Fruit fly (Drosophila melanogaster) whole organism, embryonic: ENCODE measurements around the gene CG43407.

Source experiments
- Atf3 ChIP-seq: fragments of 200-800 bp; sonication (Bioruptor generic); optimal IDR thresholded peaks from 3 replicates; lab custom pipeline; 2016; ENCODE audit warnings: missing biosample characterization, missing genetic modification characterization
- C15 ChIP-seq: fragments of 200-800 bp; sonication (Bioruptor generic); IDR thresholded peaks from 3 replicates; pipeline ENCODE4 v1.3.6; 2022; ENCODE audit warnings: missing biosample characterization, missing genetic modification characterization
- CG10267 ChIP-seq: fragments of 200-800 bp; sonication (Bioruptor generic); optimal IDR thresholded peaks from 2 replicates; lab custom pipeline; 2018; ENCODE audit warnings: missing biosample characterization, mild to moderate bottlenecking, missing genetic modification characterization, moderate library complexity
- CG11504 ChIP-seq: fragments of 200-800 bp; sonication (Bioruptor generic); optimal IDR thresholded peaks from 3 replicates; lab custom pipeline; 2019; ENCODE audit warnings: missing biosample characterization, mild to moderate bottlenecking, missing genetic modification characterization, moderate library complexity
- CG12236 ChIP-seq: fragments of 200-800 bp; sonication (Bioruptor generic); optimal IDR thresholded peaks from 2 replicates; lab custom pipeline; 2016; ENCODE audit warnings: missing biosample characterization, missing genetic modification characterization
- CG16813 ChIP-seq: fragments of 200-800 bp; sonication (Bioruptor generic); IDR thresholded peaks from 3 replicates; pipeline ENCODE4 v1.3.6; 2022; ENCODE audit warnings: missing biosample characterization, missing genetic modification characterization; ENCODE audit not compliant: partially characterized antibody
- CG17912 ChIP-seq: fragments of 200-800 bp; sonication (Bioruptor generic); optimal IDR thresholded peaks from 2 replicates; lab custom pipeline; 2018; ENCODE audit warnings: missing biosample characterization, mild to moderate bottlenecking, missing genetic modification characterization
- CG18262 ChIP-seq: fragments of 200-800 bp; optimal IDR thresholded peaks from 3 replicates; lab custom pipeline; 2019; ENCODE audit warnings: missing biosample characterization, mild to moderate bottlenecking, missing genetic modification characterization, moderate library complexity
- CG33213 ChIP-seq: fragments of 200-800 bp; sonication (Bioruptor generic); optimal IDR thresholded peaks from 3 replicates; lab custom pipeline; 2016; ENCODE audit warnings: missing biosample characterization, missing genetic modification characterization
- CG3838 ChIP-seq: fragments of 200-800 bp; sonication (Bioruptor generic); optimal IDR thresholded peaks from 3 replicates; lab custom pipeline; 2016; ENCODE audit warnings: missing biosample characterization, missing genetic modification characterization
- CG43689 ChIP-seq: fragments of 200-800 bp; sonication (Bioruptor generic); IDR thresholded peaks from 2 replicates; pipeline ENCODE4 v1.3.6; 2022; ENCODE audit warnings: missing biosample characterization, missing genetic modification characterization
- CG6689 ChIP-seq: fragments of 200-800 bp; sonication (Bioruptor generic); IDR thresholded peaks from 2 replicates; pipeline ENCODE4 v1.3.6; 2022; ENCODE audit warnings: missing biosample characterization, missing genetic modification characterization
- CG7786 ChIP-seq: fragments of 200-800 bp; sonication (Bioruptor generic); optimal IDR thresholded peaks from 2 replicates; lab custom pipeline; 2016; ENCODE audit warnings: missing biosample characterization, missing genetic modification characterization
- CG8359 ChIP-seq: fragments of 200-800 bp; sonication (Bioruptor generic); optimal IDR thresholded peaks from 2 replicates; lab custom pipeline; 2017; ENCODE audit warnings: missing biosample characterization, mild to moderate bottlenecking, missing genetic modification characterization, borderline replicate concordance
- CG8765 ChIP-seq: fragments of 200-800 bp; sonication (Bioruptor generic); IDR thresholded peaks from 2 replicates; pipeline ENCODE4 v1.3.6; 2022; ENCODE audit warnings: missing biosample characterization, missing genetic modification characterization
- CG9797 ChIP-seq: fragments of 200-800 bp; sonication (Bioruptor generic); optimal IDR thresholded peaks from 3 replicates; lab custom pipeline; 2018; ENCODE audit warnings: missing biosample characterization, mild to moderate bottlenecking, missing genetic modification characterization
- D19B ChIP-seq: fragments of 200-800 bp; sonication (Bioruptor generic); optimal IDR thresholded peaks from 2 replicates; lab custom pipeline; 2017; ENCODE audit warnings: missing biosample characterization, mild to moderate bottlenecking, missing genetic modification characterization
- Dek ChIP-seq: fragments of 200-800 bp; sonication (Bioruptor generic); optimal IDR thresholded peaks from 3 replicates; lab custom pipeline; 2019; ENCODE audit warnings: missing biosample characterization, mild to moderate bottlenecking, missing genetic modification characterization, moderate library complexity
- E2f1 ChIP-seq: fragments of 200-800 bp; sonication (Bioruptor generic); IDR thresholded peaks from 2 replicates; pipeline ENCODE4 v1.3.6; 2022; ENCODE audit warnings: missing biosample characterization, missing genetic modification characterization
- E2f2 ChIP-seq: fragments of 200-800 bp; sonication (Bioruptor generic); IDR thresholded peaks from 2 replicates; pipeline ENCODE4 v1.3.6; 2022; ENCODE audit warnings: missing biosample characterization, missing genetic modification characterization
- Fer2 ChIP-seq: fragments of 200-800 bp; sonication (Bioruptor generic); optimal IDR thresholded peaks from 2 replicates; lab custom pipeline; 2018; ENCODE audit warnings: missing biosample characterization, mild to moderate bottlenecking, missing genetic modification characterization, moderate library complexity
- HLH54F ChIP-seq: fragments of 200-800 bp; sonication (Bioruptor generic); optimal IDR thresholded peaks from 3 replicates; lab custom pipeline; 2016; ENCODE audit warnings: missing biosample characterization, missing genetic modification characterization
- Hmr ChIP-seq: fragments of 200-800 bp; sonication (Bioruptor generic); optimal IDR thresholded peaks from 3 replicates; lab custom pipeline; 2017; ENCODE audit warnings: mild to moderate bottlenecking, missing biosample characterization, missing genetic modification reagents, missing genetic modification characterization
- Mad ChIP-seq: fragments of 200-800 bp; sonication (Bioruptor generic); optimal IDR thresholded peaks from 2 replicates; lab custom pipeline; 2016; ENCODE audit warnings: missing biosample characterization, missing genetic modification characterization
- Mrtf ChIP-seq: fragments of 200-800 bp; sonication (Bioruptor generic); IDR thresholded peaks from 3 replicates; pipeline ENCODE4 v1.3.6; 2022; ENCODE audit warnings: missing biosample characterization, missing genetic modification characterization
- NC2β ChIP-seq: fragments of 200-800 bp; sonication (Bioruptor generic); optimal IDR thresholded peaks from 2 replicates; lab custom pipeline; 2016; ENCODE audit warnings: missing biosample characterization, missing genetic modification characterization
- NK7.1 ChIP-seq: fragments of 200-800 bp; sonication (Bioruptor generic); optimal IDR thresholded peaks from 3 replicates; lab custom pipeline; 2016; ENCODE audit warnings: missing biosample characterization, missing genetic modification characterization
- Oaz ChIP-seq: fragments of 200-800 bp; sonication (Bioruptor generic); IDR thresholded peaks from 2 replicates; pipeline ENCODE4 v1.3.6; 2022; ENCODE audit warnings: missing biosample characterization, missing genetic modification characterization
- Sox100B ChIP-seq: fragments of 200-800 bp; sonication (Bioruptor generic); optimal IDR thresholded peaks from 3 replicates; lab custom pipeline; 2018; ENCODE audit warnings: missing biosample characterization, mild to moderate bottlenecking, missing genetic modification characterization
- Vsx1 ChIP-seq: fragments of 200-800 bp; sonication (Bioruptor generic); optimal IDR thresholded peaks from 2 replicates; lab custom pipeline; 2017; ENCODE audit warnings: missing biosample characterization, mild to moderate bottlenecking, missing genetic modification characterization, missing genetic modification reagents
- Xbp1 ChIP-seq: fragments of 200-800 bp; sonication (Bioruptor generic); optimal IDR thresholded peaks from 3 replicates; lab custom pipeline; 2016; ENCODE audit warnings: missing biosample characterization, mild to moderate bottlenecking, missing genetic modification characterization
- Xrp1 ChIP-seq: fragments of 200-800 bp; sonication (Bioruptor generic); IDR thresholded peaks from 2 replicates; pipeline ENCODE4 v1.3.6; 2022; ENCODE audit warnings: missing biosample characterization, missing genetic modification characterization
- amos ChIP-seq: fragments of 200-800 bp; sonication (Bioruptor generic); IDR thresholded peaks from 2 replicates; pipeline ENCODE4 v1.3.6; 2022; ENCODE audit warnings: missing biosample characterization, missing genetic modification characterization; ENCODE audit not compliant: partially characterized antibody
- ara ChIP-seq: fragments of 200-800 bp; sonication (Bioruptor generic); IDR thresholded peaks from 2 replicates; pipeline ENCODE4 v1.3.6; 2022; ENCODE audit warnings: missing biosample characterization, missing genetic modification characterization
- ase ChIP-seq: fragments of 200-800 bp; sonication (Bioruptor generic); IDR thresholded peaks from 3 replicates; pipeline ENCODE4 v1.3.6; 2022; ENCODE audit warnings: missing biosample characterization, missing genetic modification characterization
- bsh ChIP-seq, 2 experiments: fragments of 200-800 bp; sonication (Bioruptor generic); optimal IDR thresholded peaks; 2 replicates each; lab custom pipeline; 2017 to 2018; ENCODE audit warnings: mild to moderate bottlenecking in 2 of 2, missing biosample characterization in 2 of 2, missing genetic modification characterization in 2 of 2, moderate library complexity in 1 of 2
- crp ChIP-seq, 2 experiments: fragments of 200-800 bp; sonication (Bioruptor generic); optimal IDR thresholded peaks; 2 replicates in 1 of 2; 3 replicates in 1 of 2; lab custom pipeline; 2017; ENCODE audit warnings: missing biosample characterization in 2 of 2, missing genetic modification characterization in 2 of 2, mild to moderate bottlenecking in 1 of 2, moderate library complexity in 1 of 2
- dpn ChIP-seq, 2 experiments: fragments of 200-800 bp; sonication (Bioruptor generic); optimal IDR thresholded peaks; 3 replicates each; lab custom pipeline; 2016; ENCODE audit warnings: missing biosample characterization in 2 of 2, missing genetic modification characterization in 2 of 2
- eve ChIP-seq, 2 experiments: fragments of >200 bp; optimal IDR thresholded peaks; 2 replicates each; lab custom pipeline; 2017; ENCODE audit warnings: missing biosample characterization in 2 of 2, missing genetic modification characterization in 2 of 2
- lbe ChIP-seq: fragments of 200-800 bp; sonication (Bioruptor generic); optimal IDR thresholded peaks from 2 replicates; lab custom pipeline; 2016; ENCODE audit warnings: missing biosample characterization, mild to moderate bottlenecking, missing genetic modification characterization
- pb ChIP-seq: fragments of 200-800 bp; sonication (Bioruptor generic); optimal IDR thresholded peaks from 3 replicates; lab custom pipeline; 2016; ENCODE audit warnings: missing biosample characterization, missing genetic modification characterization
- rib ChIP-seq: fragments of 200-800 bp; sonication (Bioruptor generic); IDR thresholded peaks from 2 replicates; pipeline ENCODE4 v1.3.6; 2022; ENCODE audit warnings: missing biosample characterization, missing genetic modification characterization
- salm ChIP-seq: fragments of 200-800 bp; sonication (Bioruptor generic); optimal IDR thresholded peaks from 2 replicates; lab custom pipeline; 2018; ENCODE audit warnings: missing biosample characterization, mild to moderate bottlenecking, missing genetic modification characterization
- sc ChIP-seq, 3 experiments: fragments of >200 bp in 2 of 3; fragments of 200-800 bp in 1 of 3; sonication (Bioruptor generic) in 1 of 3; optimal IDR thresholded peaks; 2 replicates in 2 of 3; 3 replicates in 1 of 3; lab custom pipeline; 2017; ENCODE audit warnings: mild to moderate bottlenecking in 1 of 3, missing biosample characterization in 1 of 3, missing genetic modification characterization in 1 of 3, missing genetic modification reagents in 1 of 3
- sima ChIP-seq: fragments of 200-800 bp; sonication (Bioruptor generic); optimal IDR thresholded peaks from 2 replicates; lab custom pipeline; 2016; ENCODE audit warnings: missing biosample characterization, missing genetic modification characterization
- sug ChIP-seq: fragments of 200-800 bp; optimal IDR thresholded peaks from 2 replicates; lab custom pipeline; 2019; ENCODE audit warnings: missing biosample characterization, mild to moderate bottlenecking, missing genetic modification characterization, moderate library complexity
- toy ChIP-seq: fragments of 200-800 bp; sonication (Bioruptor generic); IDR thresholded peaks from 2 replicates; pipeline ENCODE4 v1.3.6; 2022; ENCODE audit warnings: missing biosample characterization, missing genetic modification characterization
- trh ChIP-seq: fragments of 200-800 bp; sonication (Bioruptor generic); optimal IDR thresholded peaks from 2 replicates; lab custom pipeline; 2016; ENCODE audit warnings: missing biosample characterization, missing genetic modification characterization

The CG43407 gene

DNA sequence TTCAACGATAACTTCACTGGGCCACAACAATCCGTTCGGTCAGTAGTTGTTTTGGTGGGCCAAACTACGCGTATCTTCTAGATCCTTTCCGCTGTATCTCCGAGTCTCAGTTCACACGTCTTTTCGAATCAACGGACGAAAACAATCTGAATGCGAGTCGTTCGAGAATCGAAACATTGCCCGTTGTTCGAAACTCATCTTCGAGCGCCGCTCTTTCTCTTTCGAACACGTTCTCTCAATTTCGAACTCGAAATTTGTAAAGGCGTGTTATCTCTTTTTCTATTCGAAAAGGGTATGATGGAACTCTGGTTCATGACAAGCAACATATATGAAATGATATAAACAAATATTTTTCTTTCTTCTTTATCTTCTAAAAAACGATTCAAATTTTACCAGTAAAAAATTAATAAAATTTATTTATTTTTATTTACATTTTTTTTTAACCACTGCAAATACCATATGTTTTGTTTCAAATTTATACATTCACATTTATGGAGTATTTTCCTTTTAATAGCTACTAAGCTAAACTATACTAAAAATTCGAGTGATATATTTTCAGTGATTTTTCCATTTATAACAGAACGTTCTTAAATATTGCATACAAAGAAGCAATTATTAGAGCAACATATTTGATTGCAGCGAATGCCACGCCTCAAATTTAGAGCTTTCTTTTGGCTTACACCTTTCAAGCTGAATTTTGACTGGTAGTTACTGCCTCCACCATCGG, 7.7 kb downstream of the CG43407 start, which contains the start of gene nkd (continued):
- TF ChIP-seq toy (GFP tag; lab: Robert Waterston, UW) (peak; percentile 63; the same call in 1 of the 2 replicates), Hmr (GFP tag; lab: Kevin White, UChicago) (peak; percentile 87), CG12236 (GFP tag; lab: Kevin White, UChicago) (peak; percentile 43), NK7.1 (GFP tag; lab: Kevin White, UChicago) (peak; percentile 41), HLH54F (GFP tag; lab: Kevin White, UChicago) (peak; percentile 35), CG7786 (peak; percentile 66), E2f1 (peak; percentile 93), CG11504 (tag; lab: Kevin White, UChicago) (peak; percentile 91), CG10267 (tag; lab: Kevin White, UChicago) (peak; percentile 92), CG43689 (GFP tag; lab: Robert Waterston, UW) (peak; percentile 50; the same call in 1 of the 2 replicates), sc (optimal IDR thresholded peaks at IDR 0.05; lab: Kevin White, UChicago) (no peak), sc (GFP tag; optimal IDR thresholded peaks at IDR 0.05; lab: Kevin White, UChicago) (peak; percentile 77), amos (GFP tag; lab: Robert Waterston, UW) (peak; percentile 60; the same call in 1 of the 2 replicates), sug (peak; percentile 70), Vsx1 (GFP tag; lab: Kevin White, UChicago) (peak; percentile 36), ase (GFP tag; lab: Robert Waterston, UW) (peak; percentile 88), C15 (GFP tag; lab: Robert Waterston, UW) (peak; percentile 49; the same call in 1 of the 3 replicates), Atf3 (peak; percentile 44), CG3838 (GFP tag; lab: Kevin White, UChicago) (peak; percentile 59), Xrp1 (GFP tag; lab: Robert Waterston, UW) (peak; percentile 98), Fer2 (tag; lab: Kevin White, UChicago) (peak; percentile 77), salm (peak; percentile 76), CG9797 (GFP tag; lab: Kevin White, UChicago) (no peak), ara (GFP tag; lab: Robert Waterston, UW) (peak; percentile 92), lbe (peak; percentile 75), Mrtf (GFP tag; lab: Robert Waterston, UW) (peak; percentile 78; the same call in 2 of the 3 replicates), Xbp1 (GFP tag; lab: Kevin White, UChicago) (peak; percentile 94), CG16813 (GFP tag; lab: Robert Waterston, UW) (0 out of 3 replicates have a peak, but pooled peaks have one; percentile 1), CG6689 (GFP tag; lab: Robert Waterston, UW) (peak; percentile 91), CG8765 (GFP tag; lab: Robert Waterston, UW) (peak; percentile 68; the same call in 1 of the 2 replicates), Oaz (GFP tag; lab: Robert Waterston, UW) (peak; percentile 29; the same call in 1 of the 2 replicates), CG17912 (GFP tag; lab: Kevin White, UChicago) (peak; percentile 58), dpn (GFP tag; optimal IDR thresholded peaks at IDR 0.05; lab: Kevin White, UChicago) (peak; percentile 79 to 93), CG18262 (tag; lab: Kevin White, UChicago) (peak; percentile 95), crp (GFP tag; optimal IDR thresholded peaks at IDR 0.05; lab: Kevin White, UChicago) (no peak), Mad (GFP tag; lab: Kevin White, UChicago) (peak; percentile 69), eve (GFP tag; optimal IDR thresholded peaks at IDR 0.05; lab: Kevin White, UChicago) (no peak), pb (GFP tag; lab: Kevin White, UChicago) (peak; percentile 34), sima (GFP tag; lab: Kevin White, UChicago) (peak; percentile 28), bsh (GFP tag; optimal IDR thresholded peaks at IDR 0.05; lab: Kevin White, UChicago) (peak; percentile 19 to 94), rib (GFP tag; lab: Robert Waterston, UW) (peak; percentile 81; the same call in 1 of the 2 replicates), CG33213 (peak; percentile 53), E2f2 (peak; percentile 79), NC2β (GFP tag; lab: Kevin White, UChicago) (peak; percentile 5), D19B (GFP tag; lab: Kevin White, UChicago) (peak; percentile 91), trh (peak; percentile 57), Sox100B (GFP tag; lab: Kevin White, UChicago) (peak; percentile 89), CG8359 (GFP tag; lab: Kevin White, UChicago) (no peak), Dek (tag; lab: Kevin White, UChicago) (peak; percentile 91)
